Worm (Caenorhabditis elegans): ENCODE data around the gene F44B9.9.
A peak's percentile ranks its signal among the peaks of the same experiment; 100 is the strongest.

The F44B9.9 gene

ce11 chrIII:8030963-8031362 lies at the start of gene F44B9.9:
F44B9.9 (minus strand) TSS chrIII:8031063.
- TF ChIP-seq klf-2 (GFP tag; conservative IDR thresholded peaks at IDR 0.05), result no peak
- TF ChIP-seq T22C8.4 (GFP tag; IDR thresholded peaks at IDR 0.05), result no peak
- TF ChIP-seq ztf-23 (GFP tag; IDR thresholded peaks at IDR 0.05), result no peak
- TF ChIP-seq ztf-29 (GFP tag; IDR thresholded peaks at IDR 0.05), result no peak
- no peak for TF ChIP-seq ref-1 (GFP tag; conservative IDR thresholded peaks at IDR 0.05)
- no peak for TF ChIP-seq flt-1 (GFP tag; IDR thresholded peaks at IDR 0.05)
- no peak for TF ChIP-seq cog-1 (tag; optimal IDR thresholded peaks at IDR 0.05)
- TF ChIP-seq tab-1 (GFP tag; IDR thresholded peaks at IDR 0.05), result no peak
- no peak for TF ChIP-seq med-1 (GFP tag; optimal IDR thresholded peaks at IDR 0.05; ENCODE audit: insufficient read depth)

DNA sequence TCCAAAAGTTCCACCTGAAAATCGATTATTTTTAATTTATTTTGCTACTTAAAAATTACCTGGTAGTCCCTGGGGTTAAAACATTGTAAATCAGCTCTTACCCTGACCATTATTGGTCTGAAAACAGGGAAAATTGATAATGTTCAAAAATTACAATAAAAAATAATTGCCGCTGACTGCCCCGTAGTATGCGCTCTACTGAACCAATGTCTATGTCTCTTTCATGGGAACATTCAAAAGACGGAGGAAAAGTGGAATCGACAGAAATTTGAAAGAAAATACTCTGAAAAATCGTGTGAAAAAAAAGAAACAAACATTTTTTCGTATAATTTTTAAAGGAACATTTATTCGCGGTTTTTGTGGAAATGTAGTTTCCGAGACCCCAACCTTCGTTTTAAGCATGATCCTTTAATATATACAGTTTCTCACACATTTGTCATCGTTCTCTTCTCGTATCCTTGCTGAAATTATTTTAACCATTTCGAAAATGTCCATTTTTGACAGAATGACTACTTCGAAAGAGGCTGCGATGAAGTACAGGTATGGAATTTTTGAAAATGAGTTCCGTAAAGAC lies 49.4 kb upstream of the F44B9.9 start, which contains the start of the genes dcr-1 and apc-2:
TSS of gene dcr-1 (minus strand) at position 117 of the 574 bp plus-strand sequence.
TSS of gene apc-2 (plus strand) at position 465 of the 574 bp plus-strand sequence.
- TF ChIP-seq med-1 (GFP tag; optimal IDR thresholded peaks at IDR 0.05; ENCODE audit: insufficient read depth), result no peak
- TF ChIP-seq tab-1 (GFP tag; IDR thresholded peaks at IDR 0.05), result no peak
- TF ChIP-seq flt-1 (GFP tag; IDR thresholded peaks at IDR 0.05), result no peak
- TF ChIP-seq ztf-23 (GFP tag; IDR thresholded peaks at IDR 0.05), result no peak
- TF ChIP-seq ref-1 (GFP tag; conservative IDR thresholded peaks at IDR 0.05), result no peak
- TF ChIP-seq T22C8.4 (GFP tag; IDR thresholded peaks at IDR 0.05), result no peak
- TF ChIP-seq cog-1 (tag; optimal IDR thresholded peaks at IDR 0.05), result no peak
- TF ChIP-seq klf-2 (GFP tag; conservative IDR thresholded peaks at IDR 0.05), result no peak
- TF ChIP-seq ztf-29 (GFP tag; IDR thresholded peaks at IDR 0.05), result no peak

ce11 chrIII:8077180-8077579 lies 46.3 kb upstream of the F44B9.9 start:
- TF ChIP-seq ztf-23 (GFP tag; IDR thresholded peaks at IDR 0.05), result no peak
- no peak for TF ChIP-seq med-1 (GFP tag; optimal IDR thresholded peaks at IDR 0.05; ENCODE audit: insufficient read depth)
- no peak for TF ChIP-seq ztf-29 (GFP tag; IDR thresholded peaks at IDR 0.05)
- TF ChIP-seq tab-1 (GFP tag; IDR thresholded peaks at IDR 0.05), result no peak
- no peak for TF ChIP-seq cog-1 (tag; optimal IDR thresholded peaks at IDR 0.05)
- TF ChIP-seq ref-1 (GFP tag; conservative IDR thresholded peaks at IDR 0.05), result no peak
- no peak for TF ChIP-seq T22C8.4 (GFP tag; IDR thresholded peaks at IDR 0.05)
- no peak for TF ChIP-seq klf-2 (GFP tag; conservative IDR thresholded peaks at IDR 0.05)
- no peak for TF ChIP-seq flt-1 (GFP tag; IDR thresholded peaks at IDR 0.05)

ce11 chrIII:8069206-8069605 lies 38.3 kb upstream of the F44B9.9 start:
- TF ChIP-seq cog-1 (tag; optimal IDR thresholded peaks at IDR 0.05) (no peak), med-1 (GFP tag; optimal IDR thresholded peaks at IDR 0.05; ENCODE audit: insufficient read depth) (no peak), flt-1 (GFP tag; IDR thresholded peaks at IDR 0.05) (peak; percentile 80), T22C8.4 (GFP tag; IDR thresholded peaks at IDR 0.05) (no peak), ref-1 (GFP tag; conservative IDR thresholded peaks at IDR 0.05) (no peak)

ce11 chrIII:8067798-8068197 lies 36.9 kb upstream of the F44B9.9 start:
- TF ChIP-seq med-1 (GFP tag; optimal IDR thresholded peaks at IDR 0.05; ENCODE audit: insufficient read depth), result no peak
- TF ChIP-seq T22C8.4 (GFP tag; IDR thresholded peaks at IDR 0.05), result no peak
- TF ChIP-seq ref-1 (GFP tag; conservative IDR thresholded peaks at IDR 0.05), result no peak
- TF ChIP-seq ztf-23 (GFP tag; IDR thresholded peaks at IDR 0.05), result no peak
- no peak for TF ChIP-seq klf-2 (GFP tag; conservative IDR thresholded peaks at IDR 0.05)
- no peak for TF ChIP-seq tab-1 (GFP tag; IDR thresholded peaks at IDR 0.05)
- TF ChIP-seq ztf-29 (GFP tag; IDR thresholded peaks at IDR 0.05), result no peak
- TF ChIP-seq cog-1 (tag; optimal IDR thresholded peaks at IDR 0.05), result no peak
- TF ChIP-seq flt-1 (GFP tag; IDR thresholded peaks at IDR 0.05), result no peak

DNA sequence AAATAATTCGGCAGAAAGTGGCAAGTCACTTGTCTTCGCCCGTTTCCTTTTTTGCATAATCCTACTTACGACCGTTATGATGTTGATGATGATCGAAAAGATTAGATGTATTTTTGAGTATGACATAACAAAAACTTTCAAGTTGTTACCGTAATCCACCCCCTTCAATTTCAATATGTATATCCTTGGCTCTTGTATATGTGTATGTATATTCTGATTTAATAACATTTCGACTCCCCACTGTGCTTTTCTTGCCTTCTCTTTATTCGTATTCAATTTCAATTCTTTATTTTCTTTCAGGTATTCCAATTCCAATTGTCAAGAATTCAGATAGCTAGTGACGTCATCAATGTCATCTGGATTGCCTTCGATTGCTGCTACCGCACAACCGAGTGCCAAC lies 36.1 kb upstream of the F44B9.9 start, which contains the start of gene pros-1:
TSS of gene pros-1 (plus strand) at position 301 of the 400 bp plus-strand sequence.
- TF ChIP-seq klf-2 (GFP tag; conservative IDR thresholded peaks at IDR 0.05) (no peak), cog-1 (tag; optimal IDR thresholded peaks at IDR 0.05) (no peak), ztf-23 (GFP tag; IDR thresholded peaks at IDR 0.05) (no peak), T22C8.4 (GFP tag; IDR thresholded peaks at IDR 0.05) (no peak), ref-1 (GFP tag; conservative IDR thresholded peaks at IDR 0.05) (no peak), flt-1 (GFP tag; IDR thresholded peaks at IDR 0.05) (no peak), med-1 (GFP tag; optimal IDR thresholded peaks at IDR 0.05; ENCODE audit: insufficient read depth) (no peak), ztf-29 (GFP tag; IDR thresholded peaks at IDR 0.05) (no peak), tab-1 (GFP tag; IDR thresholded peaks at IDR 0.05) (no peak)

ce11 chrIII:8065101-8065500 lies 34.2 kb upstream of the F44B9.9 start:
- no peak for TF ChIP-seq cog-1 (tag; optimal IDR thresholded peaks at IDR 0.05)
- no peak for TF ChIP-seq ref-1 (GFP tag; conservative IDR thresholded peaks at IDR 0.05)
- TF ChIP-seq flt-1 (GFP tag; IDR thresholded peaks at IDR 0.05), result no peak
- TF ChIP-seq klf-2 (GFP tag; conservative IDR thresholded peaks at IDR 0.05), result no peak
- no peak for TF ChIP-seq ztf-23 (GFP tag; IDR thresholded peaks at IDR 0.05)
- TF ChIP-seq med-1 (GFP tag; optimal IDR thresholded peaks at IDR 0.05; ENCODE audit: insufficient read depth), result no peak
- TF ChIP-seq ztf-29 (GFP tag; IDR thresholded peaks at IDR 0.05), result no peak
- no peak for TF ChIP-seq T22C8.4 (GFP tag; IDR thresholded peaks at IDR 0.05)
- TF ChIP-seq tab-1 (GFP tag; IDR thresholded peaks at IDR 0.05), result no peak

DNA sequence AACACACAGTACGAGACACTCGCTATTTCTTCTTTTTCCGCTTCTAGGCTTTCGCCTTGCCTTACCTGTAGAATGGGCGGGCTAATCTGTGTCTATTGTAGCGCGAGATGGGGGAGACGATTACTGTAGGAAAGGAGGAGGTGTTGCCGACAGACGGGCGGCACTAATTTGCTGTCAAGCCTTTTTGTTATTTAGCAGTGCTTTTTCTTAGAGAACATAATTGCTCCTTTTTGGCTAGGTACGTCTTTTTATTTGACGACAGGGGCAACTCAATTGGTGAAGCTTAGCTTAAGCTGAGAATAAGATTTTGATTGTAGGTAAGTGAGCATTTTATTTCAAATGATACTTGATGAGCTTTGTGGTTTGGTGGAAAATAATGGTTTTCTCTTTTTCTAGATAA lies 32.8 kb upstream of the F44B9.9 start:
- TF ChIP-seq klf-2 (GFP tag; conservative IDR thresholded peaks at IDR 0.05) (no peak), flt-1 (GFP tag; IDR thresholded peaks at IDR 0.05) (no peak), ztf-29 (GFP tag; IDR thresholded peaks at IDR 0.05) (0 out of 2 replicates have a peak, but pooled peaks have one; percentile 31)

DNA sequence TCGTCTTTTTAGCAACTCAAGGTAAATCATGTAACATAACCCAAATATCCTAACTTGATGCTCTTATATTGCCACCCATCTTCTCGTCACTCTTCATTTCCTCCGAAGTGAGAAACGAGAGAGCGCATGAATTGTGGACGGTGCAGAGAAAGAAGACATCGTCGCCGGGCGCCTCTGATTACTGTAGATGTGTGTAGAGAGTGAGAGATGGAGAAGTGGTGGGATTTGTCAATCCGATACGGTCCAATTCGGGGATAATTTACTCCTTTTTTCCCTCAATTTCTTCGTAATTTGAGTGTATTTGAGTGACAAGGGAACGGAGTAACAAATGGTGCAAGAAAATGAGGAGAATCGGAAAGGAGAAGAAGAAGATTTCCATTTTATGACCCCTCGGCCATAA lies 30.3 kb upstream of the F44B9.9 start:
- TF ChIP-seq T22C8.4 (GFP tag; IDR thresholded peaks at IDR 0.05) (no peak), tab-1 (GFP tag; IDR thresholded peaks at IDR 0.05) (no peak), med-1 (GFP tag; optimal IDR thresholded peaks at IDR 0.05; ENCODE audit: insufficient read depth) (no peak), flt-1 (GFP tag; IDR thresholded peaks at IDR 0.05) (no peak), cog-1 (tag; optimal IDR thresholded peaks at IDR 0.05) (no peak)

DNA sequence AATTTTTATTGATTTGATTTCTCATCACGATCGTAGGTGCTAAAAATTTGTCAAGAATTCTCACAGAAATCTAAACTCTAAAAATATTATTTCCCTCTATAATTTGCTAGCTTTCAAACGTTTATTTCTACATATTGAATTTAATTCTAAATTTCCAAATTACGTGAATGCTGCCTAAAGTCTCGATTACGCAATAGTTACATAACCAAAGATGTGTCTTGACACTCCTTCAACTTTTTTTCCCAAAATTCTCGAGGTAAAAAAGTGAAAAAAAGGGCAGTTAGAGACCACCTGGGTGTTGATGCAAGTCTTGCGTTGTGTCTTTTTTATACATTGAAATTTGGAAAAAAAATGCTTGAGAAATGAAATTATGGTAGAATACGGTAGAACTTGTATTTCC lies 21.0 kb upstream of the F44B9.9 start:
- TF ChIP-seq cog-1 (tag; optimal IDR thresholded peaks at IDR 0.05) (no peak), T22C8.4 (GFP tag; IDR thresholded peaks at IDR 0.05) (no peak), ztf-29 (GFP tag; IDR thresholded peaks at IDR 0.05) (no peak), med-1 (GFP tag; optimal IDR thresholded peaks at IDR 0.05; ENCODE audit: insufficient read depth) (no peak), tab-1 (GFP tag; IDR thresholded peaks at IDR 0.05) (no peak), flt-1 (GFP tag; IDR thresholded peaks at IDR 0.05) (no peak), ref-1 (GFP tag; conservative IDR thresholded peaks at IDR 0.05) (no peak), klf-2 (GFP tag; conservative IDR thresholded peaks at IDR 0.05) (no peak), ztf-23 (GFP tag; IDR thresholded peaks at IDR 0.05) (no peak)

All from whole organism, midembryonic.